Worm (Caenorhabditis elegans): Measurements from ENCODE around the gene nhr-15.

nhr-15 gene

ce11 chrV:370033-370432 is 57.5 kb downstream of the nhr-15 start, which contains the start of gene mltn-7:
Gene mltn-7, plus strand, starts transcription at chrV:370333.
- no peak for TF ChIP-seq let-526 (GFP tag; IDR thresholded peaks at IDR 0.05)
- TF ChIP-seq mel-28 (tag; optimal IDR thresholded peaks at IDR 0.05; ENCODE audit: borderline replicate concordance): no peak
- no peak for TF ChIP-seq F10E7.11 (tag; optimal IDR thresholded peaks at IDR 0.05)
- TF ChIP-seq F37B4.10 (GFP tag; IDR thresholded peaks at IDR 0.05): no peak
- no peak for TF ChIP-seq Y53F4B.3 (GFP tag; IDR thresholded peaks at IDR 0.05)
- no peak for TF ChIP-seq aptf-3 (GFP tag; IDR thresholded peaks at IDR 0.05)
- TF ChIP-seq cebp-1 (GFP tag; IDR thresholded peaks at IDR 0.05): no peak
- no peak for TF ChIP-seq cebp-1 (tag; optimal IDR thresholded peaks at IDR 0.05)
- TF ChIP-seq madf-3 (GFP tag; IDR thresholded peaks at IDR 0.05): no peak
- TF ChIP-seq zim-3 (tag; optimal IDR thresholded peaks at IDR 0.05): no peak
- no peak for TF ChIP-seq snpc-1.3 (tag; optimal IDR thresholded peaks at IDR 0.05; ENCODE audit: insufficient read depth)

- 0 out of 2 replicates have a peak, but pooled peaks have one; percentile 17 for TF ChIP-seq egrh-3 (GFP tag; IDR thresholded peaks at IDR 0.05)
- peak; percentile 80 for TF ChIP-seq zfh-2 (GFP tag; conservative IDR thresholded peaks at IDR 0.05)
- no peak for TF ChIP-seq ceh-100 (GFP tag; IDR thresholded peaks at IDR 0.05)
These were observed 60.7 kb downstream of the nhr-15 start for ce11 chrV:373192-373591.
